Worm (Caenorhabditis elegans) whole organism, mixed stage, embryonic: ENCODE results near the gene Y15E3A.4.

ENCODE experiments used
- M03D4.4 ChIP-seq: sonication (generic microtip); optimal IDR thresholded peaks from 2 replicates; lab custom pipeline; 2017; ENCODE audit warnings: mild to moderate bottlenecking, missing genetic modification characterization, missing compliant biosample characterization
- bed-3 ChIP-seq: fragments of 200-800 bp; sonication (Bioruptor generic); optimal IDR thresholded peaks from 3 replicates; lab custom pipeline; 2018; ENCODE audit warnings: mild to moderate bottlenecking, missing genetic modification characterization, moderate library complexity, missing compliant biosample characterization
- blmp-1 ChIP-seq: fragments of 150-350 bp; optimal IDR thresholded peaks from 2 replicates; lab custom pipeline; 2014; ENCODE audit warnings: missing biosample characterization, missing genetic modification characterization
- ceh-39 ChIP-seq: fragments of 150-350 bp; optimal IDR thresholded peaks from 2 replicates; lab custom pipeline; 2014; ENCODE audit warnings: missing biosample characterization, missing genetic modification characterization
- ceh-43 ChIP-seq: fragments of 200-800 bp; sonication (Bioruptor generic); optimal IDR thresholded peaks from 2 replicates; lab custom pipeline; 2018; ENCODE audit warnings: mild to moderate bottlenecking, missing genetic modification characterization, moderate library complexity, missing compliant biosample characterization
- ceh-83 ChIP-seq: fragments of 200-800 bp; sonication (Bioruptor generic); optimal IDR thresholded peaks from 2 replicates; lab custom pipeline; 2018; ENCODE audit warnings: mild to moderate bottlenecking, missing genetic modification characterization, missing compliant biosample characterization
- ces-1 ChIP-seq: fragments of 150-350 bp; optimal IDR thresholded peaks from 2 replicates; lab custom pipeline; 2014; ENCODE audit warnings: missing biosample characterization, missing genetic modification reagents, missing genetic modification characterization
- cnd-1 ChIP-seq: fragments of 200-800 bp; sonication (Bioruptor generic); optimal IDR thresholded peaks from 2 replicates; lab custom pipeline; 2018; ENCODE audit warnings: mild to moderate bottlenecking, missing genetic modification characterization, missing compliant biosample characterization
- drap-1 ChIP-seq: fragments of 200-800 bp; sonication (Bioruptor generic); optimal IDR thresholded peaks from 3 replicates; lab custom pipeline; 2018; ENCODE audit warnings: mild to moderate bottlenecking, missing genetic modification characterization, missing compliant biosample characterization
- elt-1 ChIP-seq: sonication (generic microtip); optimal IDR thresholded peaks from 2 replicates; lab custom pipeline; 2017; ENCODE audit warnings: missing genetic modification characterization, mild to moderate bottlenecking, missing compliant biosample characterization, antibody characterized with exemption, moderate library complexity, borderline replicate concordance; ENCODE audit not compliant: insufficient read depth
- elt-3 ChIP-seq: fragments of 150-350 bp; optimal IDR thresholded peaks from 2 replicates; lab custom pipeline; 2014; ENCODE audit warnings: missing biosample characterization, missing genetic modification characterization
- flh-1 ChIP-seq: fragments of 200-800 bp; sonication (Bioruptor generic); optimal IDR thresholded peaks from 2 replicates; lab custom pipeline; 2018; ENCODE audit warnings: mild to moderate bottlenecking, missing genetic modification characterization, moderate library complexity, missing compliant biosample characterization
- ham-2 ChIP-seq: fragments of 200-800 bp; sonication (Bioruptor generic); optimal IDR thresholded peaks from 2 replicates; lab custom pipeline; 2018; ENCODE audit warnings: mild to moderate bottlenecking, missing genetic modification characterization, missing compliant biosample characterization
- hlh-1 ChIP-seq: fragments of 150-350 bp; optimal IDR thresholded peaks from 2 replicates; lab custom pipeline; 2014; ENCODE audit warnings: missing biosample characterization, missing genetic modification reagents, missing genetic modification characterization
- lin-13 ChIP-seq: fragments of 150-350 bp; optimal IDR thresholded peaks from 2 replicates; lab custom pipeline; 2014; ENCODE audit warnings: missing biosample characterization, missing genetic modification characterization
- lin-32 ChIP-seq: fragments of 200-800 bp; sonication (Bioruptor generic); optimal IDR thresholded peaks from 2 replicates; lab custom pipeline; 2018; ENCODE audit warnings: mild to moderate bottlenecking, missing genetic modification characterization, missing compliant biosample characterization
- lsy-2 ChIP-seq: fragments of 150-350 bp; optimal IDR thresholded peaks from 2 replicates; lab custom pipeline; 2014; ENCODE audit warnings: missing biosample characterization, missing genetic modification characterization
- mab-5 ChIP-seq: fragments of 150-350 bp; optimal IDR thresholded peaks from 2 replicates; lab custom pipeline; 2014; ENCODE audit warnings: missing biosample characterization, missing genetic modification characterization
- mep-1 ChIP-seq: fragments of 150-350 bp; optimal IDR thresholded peaks from 2 replicates; lab custom pipeline; 2017; ENCODE audit warnings: missing biosample characterization, missing genetic modification reagents, missing genetic modification characterization, inconsistent platforms
- mls-2 ChIP-seq: sonication (generic microtip); optimal IDR thresholded peaks from 2 replicates; lab custom pipeline; 2016; ENCODE audit warnings: mild to moderate bottlenecking, missing genetic modification characterization, moderate library complexity, missing compliant biosample characterization
- nhr-12 ChIP-seq: fragments of 150-350 bp; optimal IDR thresholded peaks from 2 replicates; lab custom pipeline; 2014; ENCODE audit warnings: missing biosample characterization, missing genetic modification characterization
- nhr-2 ChIP-seq: fragments of 150-350 bp; optimal IDR thresholded peaks from 2 replicates; lab custom pipeline; 2014; ENCODE audit warnings: missing biosample characterization, missing genetic modification characterization
- nhr-237 ChIP-seq: fragments of 150-350 bp; optimal IDR thresholded peaks from 2 replicates; lab custom pipeline; 2014; ENCODE audit warnings: missing biosample characterization, missing genetic modification characterization
- nhr-28 ChIP-seq: fragments of 150-350 bp; optimal IDR thresholded peaks from 2 replicates; lab custom pipeline; 2014; ENCODE audit warnings: missing biosample characterization, missing genetic modification characterization
- nhr-76 ChIP-seq: sonication (generic microtip); optimal IDR thresholded peaks from 2 replicates; lab custom pipeline; 2017; ENCODE audit warnings: missing biosample characterization, missing genetic modification characterization
- pha-4 ChIP-seq: fragments of 150-350 bp; optimal IDR thresholded peaks from 2 replicates; lab custom pipeline; 2018; ENCODE audit warnings: missing biosample characterization, missing genetic modification reagents, missing genetic modification characterization
- sem-2 ChIP-seq: fragments of 200-800 bp; sonication (Bioruptor generic); optimal IDR thresholded peaks from 2 replicates; lab custom pipeline; 2018; ENCODE audit warnings: mild to moderate bottlenecking, missing genetic modification characterization, missing compliant biosample characterization
- snpc-4 ChIP-seq: fragments of 150-350 bp; optimal IDR thresholded peaks from 2 replicates; lab custom pipeline; 2014; ENCODE audit warnings: missing biosample characterization, missing genetic modification characterization
- sptf-1 ChIP-seq: sonication (generic microtip); optimal IDR thresholded peaks from 2 replicates; lab custom pipeline; 2017; ENCODE audit warnings: mild to moderate bottlenecking, missing genetic modification characterization, moderate library complexity, missing compliant biosample characterization
- tbx-8 ChIP-seq: fragments of 200-800 bp; sonication (Bioruptor generic); optimal IDR thresholded peaks from 2 replicates; lab custom pipeline; 2018; ENCODE audit warnings: mild to moderate bottlenecking, missing genetic modification characterization, moderate library complexity, missing compliant biosample characterization
- unc-120 ChIP-seq: sonication (generic microtip); optimal IDR thresholded peaks from 2 replicates; lab custom pipeline; 2017; ENCODE audit warnings: missing genetic modification characterization, missing compliant biosample characterization; ENCODE audit not compliant: poor library complexity, severe bottlenecking
- unc-39 ChIP-seq: fragments of 150-350 bp; optimal IDR thresholded peaks from 2 replicates; lab custom pipeline; 2014; ENCODE audit warnings: missing biosample characterization, missing genetic modification characterization
- unc-62 ChIP-seq: fragments of 150-350 bp; optimal IDR thresholded peaks from 2 replicates; lab custom pipeline; 2014; ENCODE audit warnings: missing biosample characterization, missing genetic modification reagents, missing genetic modification characterization
- zip-8 ChIP-seq: fragments of 150-350 bp; optimal IDR thresholded peaks from 2 replicates; lab custom pipeline; 2014; ENCODE audit warnings: missing biosample characterization, missing genetic modification characterization
- ztf-11 ChIP-seq: fragments of 150-350 bp; optimal IDR thresholded peaks from 2 replicates; lab custom pipeline; 2014; ENCODE audit warnings: missing biosample characterization, missing genetic modification characterization

Gene Y15E3A.4

ce11 chrX:15330664-15331063 is at the start of gene Y15E3A.4:
Y15E3A.4 (plus strand) TSS chrX:15330964.
- TF ChIP-seq unc-62 (no peak), elt-3 (tag; lab: Kevin White, UChicago) (no peak), lin-13 (tag; lab: Kevin White, UChicago) (no peak), nhr-2 (tag; lab: Kevin White, UChicago) (no peak), cnd-1 (tag; lab: Kevin White, UChicago) (no peak), ces-1 (GFP tag; lab: Kevin White, UChicago) (no peak), nhr-237 (tag; lab: Kevin White, UChicago) (no peak), ham-2 (no peak), sem-2 (GFP tag; lab: Kevin White, UChicago) (no peak), drap-1 (GFP tag; lab: Kevin White, UChicago) (no peak), mab-5 (no peak), mep-1 (tag; lab: Kevin White, UChicago) (no peak), nhr-76 (tag; lab: Kevin White, UChicago) (no peak), ceh-83 (GFP tag; lab: Kevin White, UChicago) (no peak), tbx-8 (GFP tag; lab: Kevin White, UChicago) (no peak), ceh-39 (no peak), bed-3 (no peak), ztf-11 (tag; lab: Kevin White, UChicago) (no peak)

DNA sequence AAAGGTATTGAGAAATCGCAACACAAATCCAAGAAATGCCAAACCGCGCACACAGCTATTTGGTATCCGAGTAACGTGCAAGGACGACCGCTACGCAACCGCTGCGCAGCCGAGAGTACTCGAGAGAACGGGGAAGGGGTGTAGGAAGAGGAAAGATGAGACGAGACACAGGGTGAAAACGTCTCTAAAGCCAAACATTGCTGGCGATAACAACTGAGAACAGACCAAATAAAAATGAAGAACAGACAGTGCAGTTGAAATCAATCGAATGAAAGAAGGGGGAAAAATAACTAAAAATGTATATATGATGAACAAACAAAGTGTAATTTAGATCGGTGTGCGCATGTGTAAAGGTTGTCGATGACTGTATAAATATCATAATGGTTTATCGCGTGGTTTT is 49.5 kb upstream of the Y15E3A.4 start:
- TF ChIP-seq unc-62, result no peak
- no peak for TF ChIP-seq bed-3
- TF ChIP-seq drap-1 (GFP tag; lab: Kevin White, UChicago), result no peak
- TF ChIP-seq sem-2 (GFP tag; lab: Kevin White, UChicago), result no peak
- no peak for TF ChIP-seq nhr-2 (tag; lab: Kevin White, UChicago)
- TF ChIP-seq ceh-39, result no peak
- TF ChIP-seq elt-1, result no peak
- no peak for TF ChIP-seq snpc-4
- TF ChIP-seq tbx-8 (GFP tag; lab: Kevin White, UChicago), result no peak
- TF ChIP-seq elt-3 (tag; lab: Kevin White, UChicago), result no peak
- no peak for TF ChIP-seq mls-2 (tag; lab: Kevin White, UChicago)
- no peak for TF ChIP-seq unc-120 (tag; lab: Kevin White, UChicago)
- TF ChIP-seq ham-2, result peak; percentile 30
- peak; percentile 10 for TF ChIP-seq lsy-2 (tag; lab: Kevin White, UChicago)
- no peak for TF ChIP-seq lin-32 (GFP tag; lab: Kevin White, UChicago)
- no peak for TF ChIP-seq nhr-28
- TF ChIP-seq flh-1, result no peak
- TF ChIP-seq blmp-1 (tag; lab: Kevin White, UChicago), result no peak
- TF ChIP-seq ceh-43 (GFP tag; lab: Kevin White, UChicago), result no peak
- peak; percentile 2 for TF ChIP-seq hlh-1 (tag; lab: Kevin White, UChicago)
- no peak for TF ChIP-seq zip-8
- no peak for TF ChIP-seq nhr-12 (tag; lab: Kevin White, UChicago)
- TF ChIP-seq M03D4.4 (tag; lab: Kevin White, UChicago), result no peak
- no peak for TF ChIP-seq sptf-1 (tag; lab: Kevin White, UChicago)
- TF ChIP-seq nhr-237 (tag; lab: Kevin White, UChicago), result no peak
- no peak for TF ChIP-seq mab-5
- TF ChIP-seq mep-1 (tag; lab: Kevin White, UChicago), result peak; percentile 35
- peak; percentile 59 for TF ChIP-seq pha-4 (tag; lab: Kevin White, UChicago)
- no peak for TF ChIP-seq ces-1 (GFP tag; lab: Kevin White, UChicago)
- TF ChIP-seq ceh-83 (GFP tag; lab: Kevin White, UChicago), result no peak
- no peak for TF ChIP-seq ztf-11 (tag; lab: Kevin White, UChicago)
- no peak for TF ChIP-seq nhr-76 (tag; lab: Kevin White, UChicago)
- TF ChIP-seq cnd-1 (tag; lab: Kevin White, UChicago), result peak; percentile 21
- TF ChIP-seq unc-39 (tag; lab: Kevin White, UChicago), result no peak
- TF ChIP-seq lin-13 (tag; lab: Kevin White, UChicago), result peak; percentile 0
- TF ChIP-seq, all 35 proteins: peak for 7

ce11 chrX:15283740-15284139 is 47.0 kb upstream of the Y15E3A.4 start, which contains the start of gene jud-4:
jud-4 (plus strand) TSS chrX:15284115.
- TF ChIP-seq lin-13 (tag; lab: Kevin White, UChicago), result no peak
- no peak for TF ChIP-seq sem-2 (GFP tag; lab: Kevin White, UChicago)
- TF ChIP-seq bed-3, result no peak
- TF ChIP-seq mls-2 (tag; lab: Kevin White, UChicago), result no peak
- no peak for TF ChIP-seq nhr-237 (tag; lab: Kevin White, UChicago)
- TF ChIP-seq nhr-76 (tag; lab: Kevin White, UChicago), result no peak
- TF ChIP-seq ces-1 (GFP tag; lab: Kevin White, UChicago), result no peak
- no peak for TF ChIP-seq elt-3 (tag; lab: Kevin White, UChicago)
- TF ChIP-seq, all 35 proteins: peak for 0
